Worm (Caenorhabditis elegans): ENCODE data around the gene ttr-52.

ttr-52 gene

ce11 chrIII:13380881-13381280 is 23.6 kb upstream of the ttr-52 start:
- TF ChIP-seq K12H6.12 (tag; optimal IDR thresholded peaks at IDR 0.05) (no peak), nhr-80 (tag; optimal IDR thresholded peaks at IDR 0.05) (no peak), egl-44 (GFP tag; IDR thresholded peaks at IDR 0.05) (no peak), fkh-3 (tag; optimal IDR thresholded peaks at IDR 0.05) (no peak), hmg-1.2 (GFP tag; IDR thresholded peaks at IDR 0.05) (no peak), egrh-3 (GFP tag; IDR thresholded peaks at IDR 0.05) (no peak), ekl-4 (GFP tag; IDR thresholded peaks at IDR 0.05) (no peak), ztf-26 (tag; optimal IDR thresholded peaks at IDR 0.05) (no peak), F22D6.2 (tag; optimal IDR thresholded peaks at IDR 0.05) (no peak), egl-18 (GFP tag; IDR thresholded peaks at IDR 0.05) (no peak), C06A6.2 (GFP tag; conservative IDR thresholded peaks at IDR 0.05) (no peak), akir-1 (GFP tag; optimal IDR thresholded peaks at IDR 0.05) (no peak)

ce11 chrIII:13381684-13382083 is 22.8 kb upstream of the ttr-52 start:
- TF ChIP-seq die-1 (tag; optimal IDR thresholded peaks at IDR 0.05): no peak
- TF ChIP-seq B0261.1 (tag; optimal IDR thresholded peaks at IDR 0.05): no peak
- no peak for TF ChIP-seq ceh-100 (GFP tag; IDR thresholded peaks at IDR 0.05)
- TF ChIP-seq pbrm-1 (GFP tag; IDR thresholded peaks at IDR 0.05): no peak
- TF ChIP-seq repo-1 (tag; optimal IDR thresholded peaks at IDR 0.05): no peak
- TF ChIP-seq efl-1 (GFP tag; optimal IDR thresholded peaks at IDR 0.05): no peak
- TF ChIP-seq zfh-2 (GFP tag; conservative IDR thresholded peaks at IDR 0.05): no peak
- TF ChIP-seq rcor-1 (GFP tag; IDR thresholded peaks at IDR 0.05): no peak
- no peak for TF ChIP-seq unc-62 (GFP tag; optimal IDR thresholded peaks at IDR 0.05)
- TF ChIP-seq him-1 (tag; optimal IDR thresholded peaks at IDR 0.05): no peak
- no peak for TF ChIP-seq K11D2.4 (GFP tag; IDR thresholded peaks at IDR 0.05)
- TF ChIP-seq Y67H2A.10 (GFP tag; conservative IDR thresholded peaks at IDR 0.05): no peak
- no peak for TF ChIP-seq ets-4 (GFP tag; optimal IDR thresholded peaks at IDR 0.05)
- TF ChIP-seq madf-3 (GFP tag; IDR thresholded peaks at IDR 0.05): no peak

ce11 chrIII:13383159-13383558 is 21.4 kb upstream of the ttr-52 start:
- TF ChIP-seq F52B5.7 (tag; optimal IDR thresholded peaks at IDR 0.05) (no peak), F33H1.4 (GFP tag; IDR thresholded peaks at IDR 0.05) (no peak), nhr-179 (tag; optimal IDR thresholded peaks at IDR 0.05) (no peak), ceh-79 (tag; optimal IDR thresholded peaks at IDR 0.05) (no peak), Y53G8AR.9 (GFP tag; conservative IDR thresholded peaks at IDR 0.05) (no peak), F10E7.11 (tag; optimal IDR thresholded peaks at IDR 0.05) (no peak), zfh-2 (GFP tag; conservative IDR thresholded peaks at IDR 0.05) (no peak), cebp-1 (GFP tag; IDR thresholded peaks at IDR 0.05) (no peak), cebp-1 (tag; optimal IDR thresholded peaks at IDR 0.05) (no peak), snpc-3.4 (tag; optimal IDR thresholded peaks at IDR 0.05) (no peak)

ce11 chrIII:13385850-13386249 is 18.7 kb upstream of the ttr-52 start, which contains the start of gene T03F6.4:
Gene T03F6.4 (plus strand): TSS chrIII:13386150.
- TF ChIP-seq F37B4.10 (GFP tag; IDR thresholded peaks at IDR 0.05) (no peak), rcor-1 (GFP tag; IDR thresholded peaks at IDR 0.05) (no peak), F57C9.4 (tag; optimal IDR thresholded peaks at IDR 0.05) (no peak), C06A6.2 (GFP tag; conservative IDR thresholded peaks at IDR 0.05) (no peak), pbrm-1 (GFP tag; IDR thresholded peaks at IDR 0.05) (no peak), F49E8.2 (tag; optimal IDR thresholded peaks at IDR 0.05; ENCODE audit: insufficient read depth) (no peak), cebp-2 (GFP tag; IDR thresholded peaks at IDR 0.05) (no peak), attf-6 (GFP tag; IDR thresholded peaks at IDR 0.05) (no peak), pha-4 (tag; optimal IDR thresholded peaks at IDR 0.05) (no peak), unc-62 (GFP tag; optimal IDR thresholded peaks at IDR 0.05) (no peak), nhr-90 (tag; optimal IDR thresholded peaks at IDR 0.05) (no peak)

Measured in whole organism, young adult.